Fruit fly (Drosophila melanogaster) whole organism, embryonic: ENCODE measurements around the gene CG5892.

Experiments
- ATbp ChIP-seq: fragments of 200-800 bp; sonication (Bioruptor generic); optimal IDR thresholded peaks from 2 replicates; lab custom pipeline; 2017; ENCODE audit warnings: missing biosample characterization, mild to moderate bottlenecking, missing genetic modification characterization, missing genetic modification reagents
- CG12104 ChIP-seq: fragments of 200-800 bp; sonication (Bioruptor generic); optimal IDR thresholded peaks from 3 replicates; lab custom pipeline; 2016; ENCODE audit warnings: missing biosample characterization, missing genetic modification characterization
- CG12942 ChIP-seq: fragments of 200-800 bp; sonication (Bioruptor generic); optimal IDR thresholded peaks from 3 replicates; lab custom pipeline; 2016; ENCODE audit warnings: missing biosample characterization, missing genetic modification characterization
- CG13123 ChIP-seq: fragments of 200-800 bp; sonication (Bioruptor generic); optimal IDR thresholded peaks from 2 replicates; lab custom pipeline; 2016; ENCODE audit warnings: missing biosample characterization, missing genetic modification characterization
- CG14860 ChIP-seq: fragments of 200-800 bp; sonication (Bioruptor generic); IDR thresholded peaks from 3 replicates; pipeline ENCODE4 v1.3.6; 2022; ENCODE audit warnings: missing biosample characterization, missing genetic modification characterization; ENCODE audit not compliant: partially characterized antibody
- CG16815 ChIP-seq: fragments of 200-800 bp; sonication (Bioruptor generic); optimal IDR thresholded peaks from 3 replicates; lab custom pipeline; 2017; ENCODE audit warnings: missing biosample characterization, mild to moderate bottlenecking, missing genetic modification characterization
- CG17912 ChIP-seq: fragments of 200-800 bp; sonication (Bioruptor generic); optimal IDR thresholded peaks from 2 replicates; lab custom pipeline; 2018; ENCODE audit warnings: missing biosample characterization, mild to moderate bottlenecking, missing genetic modification characterization
- CG32772 ChIP-seq: fragments of 200-800 bp; sonication (Bioruptor generic); IDR thresholded peaks from 2 replicates; pipeline ENCODE4 v1.3.6; 2022; ENCODE audit warnings: missing biosample characterization, missing genetic modification characterization
- CG3995 ChIP-seq: fragments of 200-800 bp; sonication (Bioruptor generic); optimal IDR thresholded peaks from 3 replicates; lab custom pipeline; 2016; ENCODE audit warnings: missing biosample characterization, missing genetic modification characterization
- CG6854 ChIP-seq: fragments of 200-800 bp; sonication (Bioruptor generic); optimal IDR thresholded peaks from 3 replicates; lab custom pipeline; 2017; ENCODE audit warnings: missing biosample characterization, mild to moderate bottlenecking, missing genetic modification characterization
- CG7271 ChIP-seq: fragments of 200-800 bp; sonication (Bioruptor generic); optimal IDR thresholded peaks from 2 replicates; lab custom pipeline; 2018; ENCODE audit warnings: missing biosample characterization, mild to moderate bottlenecking, missing genetic modification characterization, moderate library complexity
- CG7357 ChIP-seq: fragments of 200-800 bp; sonication (Bioruptor generic); IDR thresholded peaks from 3 replicates; pipeline ENCODE4 v1.3.6; 2022; ENCODE audit warnings: missing biosample characterization, missing genetic modification characterization
- CG7372 ChIP-seq: fragments of 200-800 bp; sonication (Bioruptor generic); IDR thresholded peaks from 2 replicates; pipeline ENCODE4 v1.3.6; 2022; ENCODE audit warnings: missing biosample characterization, missing genetic modification characterization
- CG7928 ChIP-seq: fragments of 200-800 bp; sonication (Bioruptor generic); optimal IDR thresholded peaks from 2 replicates; lab custom pipeline; 2017; ENCODE audit warnings: missing biosample characterization, mild to moderate bottlenecking, missing genetic modification characterization
- CG7987 ChIP-seq: fragments of 200-800 bp; sonication (Bioruptor generic); optimal IDR thresholded peaks from 2 replicates; lab custom pipeline; 2018; ENCODE audit warnings: missing biosample characterization, mild to moderate bottlenecking, missing genetic modification characterization, moderate library complexity
- CG8290 ChIP-seq, 3 experiments: fragments of 200-800 bp; sonication (Bioruptor generic); optimal IDR thresholded peaks; 2 replicates each; lab custom pipeline; 2016 to 2019; ENCODE audit warnings: missing biosample characterization in 3 of 3, missing genetic modification characterization in 3 of 3, mild to moderate bottlenecking in 2 of 3, moderate library complexity in 1 of 3
- CG9932 ChIP-seq: fragments of 200-800 bp; sonication (Bioruptor generic); IDR thresholded peaks from 2 replicates; pipeline ENCODE4 v1.3.6; 2022; ENCODE audit warnings: missing biosample characterization, missing genetic modification characterization
- Dref ChIP-seq: fragments of 200-800 bp; sonication (Bioruptor generic); IDR thresholded peaks from 2 replicates; pipeline ENCODE4 v1.3.6; 2022; ENCODE audit warnings: missing biosample characterization, missing genetic modification characterization
- ERR ChIP-seq: fragments of 200-800 bp; sonication (Bioruptor generic); optimal IDR thresholded peaks from 2 replicates; lab custom pipeline; 2016; ENCODE audit warnings: missing biosample characterization, missing genetic modification characterization
- H15 ChIP-seq: fragments of 200-800 bp; sonication (Bioruptor generic); IDR thresholded peaks from 3 replicates; pipeline ENCODE4 v1.3.6; 2022; ENCODE audit warnings: missing biosample characterization, missing genetic modification characterization
- H2.0 ChIP-seq: fragments of 200-800 bp; sonication (Bioruptor generic); IDR thresholded peaks from 2 replicates; pipeline ENCODE4 v1.3.6; 2022; ENCODE audit warnings: missing biosample characterization, missing genetic modification characterization
- HmgD ChIP-seq: fragments of 200-800 bp; sonication (Bioruptor generic); optimal IDR thresholded peaks from 3 replicates; lab custom pipeline; 2016; ENCODE audit warnings: missing biosample characterization, missing genetic modification characterization
- HmgZ ChIP-seq: fragments of 200-800 bp; sonication (Bioruptor generic); optimal IDR thresholded peaks from 2 replicates; lab custom pipeline; 2018; ENCODE audit warnings: missing biosample characterization, mild to moderate bottlenecking, missing genetic modification characterization
- Hmx ChIP-seq: fragments of 200-800 bp; sonication (Bioruptor generic); optimal IDR thresholded peaks from 2 replicates; lab custom pipeline; 2016; ENCODE audit warnings: missing biosample characterization, missing genetic modification characterization
- Kr ChIP-seq: fragments of 200-800 bp; sonication (Bioruptor generic); optimal IDR thresholded peaks from 2 replicates; lab custom pipeline; 2017; ENCODE audit warnings: missing biosample characterization, mild to moderate bottlenecking, missing genetic modification characterization
- Lim3 ChIP-seq: fragments of 200-800 bp; sonication (Bioruptor generic); IDR thresholded peaks from 2 replicates; pipeline ENCODE4 v1.3.6; 2022; ENCODE audit warnings: missing biosample characterization, missing genetic modification characterization
- Mad ChIP-seq: fragments of 200-800 bp; sonication (Bioruptor generic); optimal IDR thresholded peaks from 2 replicates; lab custom pipeline; 2016; ENCODE audit warnings: missing biosample characterization, missing genetic modification characterization
- Nf-YA ChIP-seq: fragments of 200-800 bp; sonication (Bioruptor generic); IDR thresholded peaks from 2 replicates; pipeline ENCODE4 v1.3.6; 2022; ENCODE audit warnings: missing biosample characterization, missing genetic modification characterization
- Optix ChIP-seq: fragments of 200-800 bp; sonication (Bioruptor generic); IDR thresholded peaks from 3 replicates; pipeline ENCODE4 v1.3.6; 2022; ENCODE audit warnings: missing biosample characterization, missing genetic modification characterization
- az2 ChIP-seq: fragments of 200-800 bp; sonication (Bioruptor generic); optimal IDR thresholded peaks from 3 replicates; lab custom pipeline; 2016; ENCODE audit warnings: missing biosample characterization, missing genetic modification characterization
- bbx ChIP-seq: fragments of 200-800 bp; sonication (Bioruptor generic); IDR thresholded peaks from 2 replicates; pipeline ENCODE4 v1.3.6; 2022; ENCODE audit warnings: missing biosample characterization, missing genetic modification characterization; ENCODE audit not compliant: partially characterized antibody
- br ChIP-seq: fragments of >200 bp; optimal IDR thresholded peaks from 2 replicates; lab custom pipeline; 2017
- da ChIP-seq: fragments of 200-800 bp; sonication (Bioruptor generic); optimal IDR thresholded peaks from 2 replicates; lab custom pipeline; 2016; ENCODE audit warnings: missing biosample characterization, missing genetic modification characterization
- en ChIP-seq: fragments of 200-800 bp; sonication (Bioruptor generic); optimal IDR thresholded peaks from 2 replicates; lab custom pipeline; 2016; ENCODE audit warnings: missing biosample characterization, missing genetic modification characterization
- eve ChIP-seq, 2 experiments: fragments of >200 bp; optimal IDR thresholded peaks; 2 replicates each; lab custom pipeline; 2017; ENCODE audit warnings: missing biosample characterization in 2 of 2, missing genetic modification characterization in 2 of 2
- fd102C ChIP-seq: fragments of 200-800 bp; sonication (Bioruptor generic); optimal IDR thresholded peaks from 2 replicates; lab custom pipeline; 2018; ENCODE audit warnings: missing biosample characterization, mild to moderate bottlenecking, missing genetic modification characterization, moderate library complexity
- gsb ChIP-seq: fragments of 200-800 bp; sonication (Bioruptor generic); IDR thresholded peaks from 2 replicates; pipeline ENCODE4 v1.3.6; 2022; ENCODE audit warnings: missing biosample characterization, missing genetic modification characterization
- insv ChIP-seq, 2 experiments: fragments of 200-800 bp; sonication (Bioruptor generic); optimal IDR thresholded peaks; 3 replicates each; lab custom pipeline; 2016 to 2018; ENCODE audit warnings: missing biosample characterization in 2 of 2, missing genetic modification characterization in 2 of 2
- kay ChIP-seq: fragments of 200-800 bp; sonication (Bioruptor generic); optimal IDR thresholded peaks from 2 replicates; lab custom pipeline; 2016; ENCODE audit warnings: missing biosample characterization, missing genetic modification characterization
- lbe ChIP-seq: fragments of 200-800 bp; sonication (Bioruptor generic); optimal IDR thresholded peaks from 2 replicates; lab custom pipeline; 2016; ENCODE audit warnings: missing biosample characterization, mild to moderate bottlenecking, missing genetic modification characterization
- pho ChIP-seq: fragments of 200-800 bp; sonication (Bioruptor generic); optimal IDR thresholded peaks from 2 replicates; lab custom pipeline; 2016; ENCODE audit warnings: missing biosample characterization, missing genetic modification characterization
- pnt ChIP-seq: fragments of 200-800 bp; sonication (Bioruptor generic); optimal IDR thresholded peaks from 3 replicates; lab custom pipeline; 2016; ENCODE audit warnings: missing biosample characterization, missing genetic modification characterization
- ranshi ChIP-seq: fragments of 200-800 bp; sonication (Bioruptor generic); IDR thresholded peaks from 2 replicates; pipeline ENCODE4 v1.3.6; 2022; ENCODE audit warnings: missing biosample characterization, missing genetic modification characterization
- rib ChIP-seq: fragments of 200-800 bp; sonication (Bioruptor generic); IDR thresholded peaks from 2 replicates; pipeline ENCODE4 v1.3.6; 2022; ENCODE audit warnings: missing biosample characterization, missing genetic modification characterization
- schlank ChIP-seq: fragments of 200-800 bp; sonication (Bioruptor generic); optimal IDR thresholded peaks from 2 replicates; lab custom pipeline; 2018; ENCODE audit warnings: missing biosample characterization, mild to moderate bottlenecking, missing genetic modification characterization
- sima ChIP-seq: fragments of 200-800 bp; sonication (Bioruptor generic); optimal IDR thresholded peaks from 2 replicates; lab custom pipeline; 2016; ENCODE audit warnings: missing biosample characterization, missing genetic modification characterization
- sr ChIP-seq: fragments of 200-800 bp; sonication (Bioruptor generic); IDR thresholded peaks from 3 replicates; pipeline ENCODE4 v1.3.6; 2022; ENCODE audit warnings: missing biosample characterization, missing genetic modification characterization
- tna ChIP-seq: fragments of 200-800 bp; sonication (Bioruptor generic); IDR thresholded peaks from 2 replicates; pipeline ENCODE4 v1.3.6; 2022; ENCODE audit warnings: missing biosample characterization, missing genetic modification characterization; ENCODE audit not compliant: partially characterized antibody
- unpg ChIP-seq: fragments of 200-800 bp; sonication (Bioruptor generic); optimal IDR thresholded peaks from 3 replicates; lab custom pipeline; 2018; ENCODE audit warnings: missing biosample characterization, mild to moderate bottlenecking, missing genetic modification characterization, moderate library complexity

The CG5892 gene

dm6 chr3R:21199953-21200368 is 42.5 kb upstream of the CG5892 start (continued):
- no peak for TF ChIP-seq br (lab: Kevin White, UChicago)
- 0 out of 3 replicates have a peak, but pooled peaks have one; percentile 14 for TF ChIP-seq Optix (GFP tag; lab: Robert Waterston, UW)

- TF ChIP-seq CG9932 (GFP tag; lab: Robert Waterston, UW) (0 out of 2 replicates have a peak, but pooled peaks have one; percentile 24), sr (peak; percentile 96), sima (GFP tag; lab: Kevin White, UChicago) (no peak), unpg (GFP tag; lab: Kevin White, UChicago) (no peak), ranshi (no peak)
- TF ChIP-seq, all 482 proteins: peak for 2
These were observed 40.8 kb upstream of the CG5892 start for dm6 chr3R:21201627-21202026.

dm6 chr3R:21203135-21203534 is 39.3 kb upstream of the CG5892 start:
- TF ChIP-seq tna (GFP tag; lab: Robert Waterston, UW) (no peak), lbe (no peak), rib (GFP tag; lab: Robert Waterston, UW) (no peak), en (GFP tag; lab: Kevin White, UChicago) (no peak), kay (GFP tag; lab: Kevin White, UChicago) (no peak), CG12942 (GFP tag; lab: Kevin White, UChicago) (no peak), az2 (GFP tag; lab: Kevin White, UChicago) (no peak), HmgZ (tag; lab: Kevin White, UChicago) (peak; percentile 48), pho (GFP tag; lab: Kevin White, UChicago) (peak; percentile 10), unpg (GFP tag; lab: Kevin White, UChicago) (no peak), CG3995 (GFP tag; lab: Kevin White, UChicago) (no peak), insv (GFP tag; optimal IDR thresholded peaks at IDR 0.05; lab: Kevin White, UChicago) (no peak), CG32772 (GFP tag; lab: Robert Waterston, UW) (no peak), Mad (GFP tag; lab: Kevin White, UChicago) (no peak), ERR (no peak), CG7357 (GFP tag; lab: Robert Waterston, UW) (no peak), Nf-YA (GFP tag; lab: Robert Waterston, UW) (no peak), ATbp (GFP tag; lab: Kevin White, UChicago) (no peak), CG7987 (GFP tag; lab: Kevin White, UChicago) (peak; percentile 32), pnt (GFP tag; lab: Kevin White, UChicago) (no peak), bbx (GFP tag; lab: Robert Waterston, UW) (peak; percentile 41; the same call in 1 of the 2 replicates), eve (GFP tag; optimal IDR thresholded peaks at IDR 0.05; lab: Kevin White, UChicago) (no peak), H2.0 (no peak), CG14860 (GFP tag; lab: Robert Waterston, UW) (no peak), fd102C (GFP tag; lab: Kevin White, UChicago) (no peak), schlank (no peak), CG13123 (GFP tag; lab: Kevin White, UChicago) (no peak), CG8290 (GFP tag; optimal IDR thresholded peaks at IDR 0.05; lab: Kevin White, UChicago) (peak; percentile 49), CG8290 (tag; optimal IDR thresholded peaks at IDR 0.05; lab: Kevin White, UChicago) (peak; percentile 1 to 19), Kr (no peak), CG7271 (no peak), H15 (no peak), CG7928 (GFP tag; lab: Kevin White, UChicago) (no peak), Lim3 (GFP tag; lab: Robert Waterston, UW) (no peak), CG17912 (GFP tag; lab: Kevin White, UChicago) (no peak), CG16815 (GFP tag; lab: Kevin White, UChicago) (no peak), gsb (GFP tag; lab: Robert Waterston, UW) (no peak), CG6854 (no peak), Dref (GFP tag; lab: Robert Waterston, UW) (no peak), Hmx (GFP tag; lab: Kevin White, UChicago) (no peak), CG12104 (GFP tag; lab: Kevin White, UChicago) (no peak), CG7372 (GFP tag; lab: Robert Waterston, UW) (peak; percentile 51; the same call in 1 of the 2 replicates), da (GFP tag; lab: Kevin White, UChicago) (no peak), HmgD (GFP tag; lab: Kevin White, UChicago) (no peak)
